Fruit fly (Drosophila melanogaster): ENCODE measurements around the gene CG17219.

DNA sequence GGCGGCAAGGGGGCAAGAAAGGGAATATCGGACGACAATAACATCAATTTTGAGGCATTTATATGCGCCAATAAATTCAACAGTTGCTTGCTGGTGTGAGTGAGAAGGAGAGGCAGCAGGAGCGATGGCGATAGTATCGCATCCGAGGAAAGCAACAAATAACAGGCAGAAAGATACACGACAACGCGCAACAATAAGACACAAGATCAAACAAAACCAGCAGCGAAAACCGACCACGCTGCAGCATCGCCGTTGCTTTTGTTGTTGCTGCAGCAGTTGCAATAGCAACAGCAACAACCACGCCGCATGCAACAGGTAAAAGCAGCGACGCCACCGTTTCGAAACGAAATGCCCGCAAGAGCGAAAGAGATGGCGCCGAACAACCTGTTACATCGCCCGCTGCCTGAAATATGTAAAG lies 28.5 kb upstream of the CG17219 start:
- TF ChIP-seq net (GFP tag; optimal IDR thresholded peaks at IDR 0.05) (no peak), CG6792 (GFP tag; optimal IDR thresholded peaks at IDR 0.05) (no peak), CG3919 (GFP tag; optimal IDR thresholded peaks at IDR 0.05) (no peak)
